Fruit fly (Drosophila melanogaster): Measurements from ENCODE around the gene CG12093.

Gene CG12093

DNA sequence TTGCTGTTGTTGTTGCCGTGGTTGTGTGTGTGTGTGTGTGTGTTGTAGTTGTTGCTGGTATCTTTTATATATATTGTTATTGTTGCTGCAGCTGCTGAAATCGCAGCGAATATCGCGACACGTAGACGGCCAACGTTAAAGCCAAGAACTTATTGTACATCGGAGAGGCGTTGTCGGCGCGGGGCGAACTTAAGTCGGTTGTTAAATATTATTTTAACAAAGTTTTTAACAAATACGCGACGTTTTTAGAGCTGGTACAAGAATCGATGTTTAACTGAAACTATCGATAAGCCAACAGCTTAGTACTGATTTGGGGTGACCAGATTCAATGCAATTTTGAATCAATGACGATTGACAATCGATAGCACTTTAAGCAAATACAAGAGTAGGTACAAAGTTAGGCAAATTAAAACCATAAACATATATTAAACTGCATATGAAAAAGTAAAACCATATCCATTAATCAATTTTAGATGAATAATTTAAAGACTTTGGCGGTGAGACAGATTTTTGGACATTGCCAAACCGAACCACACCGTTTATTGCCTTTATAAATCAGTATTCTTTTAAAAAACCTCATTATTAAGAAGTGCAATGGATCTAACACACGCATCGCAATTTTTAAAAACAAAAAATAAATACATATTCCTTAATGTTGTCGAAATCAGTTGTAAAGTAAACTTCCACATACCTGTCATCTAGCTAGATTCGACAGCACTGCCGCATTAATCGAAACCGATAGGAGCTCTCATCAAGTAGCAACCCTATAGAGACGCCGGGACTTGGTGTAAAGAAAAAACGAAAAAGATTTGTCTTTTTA lies 7.3 kb downstream of the CG12093 start, which contains the start of the genes Mrtf and Non2 (continued):
- TF ChIP-seq Oli (tag; optimal IDR thresholded peaks at IDR 0.05) (peak; percentile 17), CG11093 (GFP tag; IDR thresholded peaks at IDR 0.05) (no peak), Dfd (GFP tag; optimal IDR thresholded peaks at IDR 0.05) (no peak), CG4617 (GFP tag; optimal IDR thresholded peaks at IDR 0.05; ENCODE audit: borderline replicate concordance) (peak; percentile 48), BtbVII (GFP tag; optimal IDR thresholded peaks at IDR 0.05) (no peak), cad (GFP tag; optimal IDR thresholded peaks at IDR 0.05) (no peak), sr (GFP tag; IDR thresholded peaks at IDR 0.05) (no peak), Bteb2 (GFP tag; optimal IDR thresholded peaks at IDR 0.05) (peak; percentile 18), salm (tag; optimal IDR thresholded peaks at IDR 0.05) (no peak), CG6175 (GFP tag; IDR thresholded peaks at IDR 0.05) (no peak), CG17802 (tag; optimal IDR thresholded peaks at IDR 0.05) (no peak), CG5180 (GFP tag; optimal IDR thresholded peaks at IDR 0.05) (no peak), ara (GFP tag; IDR thresholded peaks at IDR 0.05) (peak; percentile 36; the same call in 1 of the 2 replicates), CG7839 (tag; optimal IDR thresholded peaks at IDR 0.05) (peak; percentile 62), wek (GFP tag; optimal IDR thresholded peaks at IDR 0.05) (no peak), kay (GFP tag; optimal IDR thresholded peaks at IDR 0.05) (peak; percentile 24), hth (optimal IDR thresholded peaks at IDR 0.05) (no peak), CG6854 (GFP tag; optimal IDR thresholded peaks at IDR 0.05) (peak; percentile 47), Ets97D (GFP tag; optimal IDR thresholded peaks at IDR 0.05) (peak; percentile 62), Poxn (GFP tag; IDR thresholded peaks at IDR 0.05) (no peak), HLH4C (GFP tag; IDR thresholded peaks at IDR 0.05; ENCODE audit: partially characterized antibody) (peak; percentile 88), pho (GFP tag; optimal IDR thresholded peaks at IDR 0.05) (peak; percentile 75), Abd-B (GFP tag; optimal IDR thresholded peaks at IDR 0.05) (peak; percentile 58), CG8281 (tag; optimal IDR thresholded peaks at IDR 0.05) (no peak), CG8388 (GFP tag; optimal IDR thresholded peaks at IDR 0.05) (peak; percentile 17), zen (tag; optimal IDR thresholded peaks at IDR 0.05) (peak; percentile 29), Med (GFP tag) (peak; percentile 90), CG6689 (GFP tag; IDR thresholded peaks at IDR 0.05) (peak; percentile 30; the same call in 1 of the 2 replicates), CG18262 (tag; optimal IDR thresholded peaks at IDR 0.05) (peak; percentile 62), zen2 (GFP tag; IDR thresholded peaks at IDR 0.05; ENCODE audit: partially characterized antibody) (peak; percentile 82), unpg (GFP tag; optimal IDR thresholded peaks at IDR 0.05) (peak; percentile 25), Gug (GFP tag; IDR thresholded peaks at IDR 0.05) (peak; percentile 62; the same call in 3 of the 4 replicates), CG2875 (GFP tag; optimal IDR thresholded peaks at IDR 0.05) (no peak), phol (tag; optimal IDR thresholded peaks at IDR 0.05) (peak; percentile 56), CG3281 (GFP tag; optimal IDR thresholded peaks at IDR 0.05) (peak; percentile 49), cg (GFP tag; optimal IDR thresholded peaks at IDR 0.05) (peak; percentile 91), mam (GFP tag; optimal IDR thresholded peaks at IDR 0.05) (peak; percentile 72), tgo (GFP tag; IDR thresholded peaks at IDR 0.05) (peak; percentile 45; the same call in 2 of the 3 replicates), CG1024 (GFP tag; IDR thresholded peaks at IDR 0.05) (no peak), toy (GFP tag; IDR thresholded peaks at IDR 0.05) (no peak; the same call in 1 of the 2 replicates), MBD-R2 (GFP tag; IDR thresholded peaks at IDR 0.05) (peak; percentile 66), Lhr (GFP tag; optimal IDR thresholded peaks at IDR 0.05) (peak; percentile 2), ham (GFP tag; IDR thresholded peaks at IDR 0.05) (no peak), ems (GFP tag; optimal IDR thresholded peaks at IDR 0.05) (peak; percentile 50), gem (tag; optimal IDR thresholded peaks at IDR 0.05) (peak; percentile 75), dimm (GFP tag; IDR thresholded peaks at IDR 0.05) (no peak), CG14014 (GFP tag; IDR thresholded peaks at IDR 0.05) (peak; percentile 64), CG12155 (GFP tag; optimal IDR thresholded peaks at IDR 0.05) (peak; percentile 57), C15 (GFP tag; IDR thresholded peaks at IDR 0.05) (0 out of 3 replicates have a peak, but pooled peaks have one; percentile 26)
